Fruit fly (Drosophila melanogaster) whole organism, wandering third instar larva: ENCODE data around the gene CG33178.
A peak's percentile ranks its signal among the peaks of the same experiment; 100 is the strongest.

Experiments
- CG32264 ChIP-seq: fragments of 200-800 bp; sonication (Bioruptor generic); optimal IDR thresholded peaks from 2 replicates; lab custom pipeline; 2016; ENCODE audit warnings: missing biosample characterization, missing genetic modification characterization
- CG9705 ChIP-seq: fragments of 200-800 bp; sonication (Bioruptor generic); optimal IDR thresholded peaks from 2 replicates; lab custom pipeline; 2018; ENCODE audit warnings: missing biosample characterization, mild to moderate bottlenecking, missing genetic modification characterization
- CrebA ChIP-seq: fragments of 200-800 bp; sonication (Bioruptor generic); optimal IDR thresholded peaks from 2 replicates; lab custom pipeline; 2016; ENCODE audit warnings: missing biosample characterization, mild to moderate bottlenecking, missing genetic modification characterization, borderline replicate concordance
- Dfd ChIP-seq: fragments of >200 bp; optimal IDR thresholded peaks from 2 replicates; lab custom pipeline; 2017; ENCODE audit warnings: missing biosample characterization, missing genetic modification characterization
- Dif ChIP-seq: fragments of 200-275, 200-300 bp; sonication (Bioruptor generic); optimal IDR thresholded peaks from 2 replicates; lab custom pipeline; 2018; ENCODE audit warnings: missing biosample characterization, missing genetic modification characterization; ENCODE audit not compliant: partially characterized antibody
- HLH106 ChIP-seq: fragments of 200-800 bp; optimal IDR thresholded peaks from 3 replicates; lab custom pipeline; 2019; ENCODE audit warnings: missing biosample characterization, mild to moderate bottlenecking, missing genetic modification characterization, moderate library complexity
- Hnf4 ChIP-seq: fragments of 200-800 bp; sonication (Bioruptor generic); optimal IDR thresholded peaks from 2 replicates; lab custom pipeline; 2016; ENCODE audit warnings: missing biosample characterization, mild to moderate bottlenecking, missing genetic modification characterization
- Hr78 ChIP-seq: fragments of >200 bp; optimal IDR thresholded peaks from 2 replicates; lab custom pipeline; 2017; ENCODE audit warnings: missing biosample characterization, missing genetic modification characterization
- Hr83 ChIP-seq: fragments of 200-300 bp; sonication (Bioruptor generic); optimal IDR thresholded peaks from 2 replicates; lab custom pipeline; 2016; ENCODE audit warnings: missing biosample characterization, mild to moderate bottlenecking, missing genetic modification characterization, moderate library complexity; ENCODE audit not compliant: poor library complexity, severe bottlenecking
- Jra ChIP-seq: sonication (Bioruptor generic); optimal IDR thresholded peaks from 2 replicates; lab custom pipeline; 2016; ENCODE audit warnings: missing biosample characterization, missing genetic modification characterization
- N ChIP-seq: fragments of >200 bp; optimal IDR thresholded peaks from 2 replicates; lab custom pipeline; 2018; ENCODE audit warnings: missing biosample characterization, missing external identifiers, missing genetic modification characterization
- OdsH ChIP-seq: fragments of 200-800 bp; sonication (Bioruptor generic); optimal IDR thresholded peaks from 2 replicates; lab custom pipeline; 2016; ENCODE audit warnings: missing biosample characterization, mild to moderate bottlenecking, missing genetic modification characterization
- Rel ChIP-seq, 2 experiments: fragments of 200-800 bp; sonication (Bioruptor generic) in 1 of 2; optimal IDR thresholded peaks; 2 replicates in 1 of 2; 3 replicates in 1 of 2; lab custom pipeline; 2016 to 2019; ENCODE audit warnings: mild to moderate bottlenecking in 2 of 2, missing biosample characterization in 2 of 2, missing genetic modification characterization in 2 of 2, moderate library complexity in 1 of 2
- Sp1 ChIP-seq: fragments of 200-800 bp; sonication (Bioruptor generic); optimal IDR thresholded peaks from 3 replicates; lab custom pipeline; 2019; ENCODE audit warnings: missing biosample characterization, mild to moderate bottlenecking, missing genetic modification characterization, moderate library complexity
- br ChIP-seq: fragments of 200-800 bp; sonication (Bioruptor generic); optimal IDR thresholded peaks from 2 replicates; lab custom pipeline; 2016; ENCODE audit warnings: missing biosample characterization, missing genetic modification characterization
- brk ChIP-seq: fragments of 200-800 bp; sonication (Bioruptor generic); optimal IDR thresholded peaks from 2 replicates; lab custom pipeline; 2016; ENCODE audit warnings: missing biosample characterization, mild to moderate bottlenecking, missing genetic modification characterization
- dl ChIP-seq, 2 experiments: fragments of 175-275, 200-275 bp in 1 of 2; fragments of 200-275 bp in 1 of 2; sonication (Bioruptor generic); optimal IDR thresholded peaks; lab custom pipeline; 2018; ENCODE audit warnings: mild to moderate bottlenecking in 2 of 2, missing biosample characterization in 2 of 2, missing genetic modification characterization in 2 of 2, moderate library complexity in 2 of 2; ENCODE audit not compliant: partially characterized antibody in 2 of 2, insufficient read depth in 1 of 2
- dmrt93B ChIP-seq: fragments of 200-800 bp; sonication (Bioruptor generic); optimal IDR thresholded peaks from 2 replicates; lab custom pipeline; 2018; ENCODE audit warnings: missing biosample characterization, mild to moderate bottlenecking, missing genetic modification characterization
- ey ChIP-seq: fragments of 200-800 bp; sonication (Bioruptor generic); optimal IDR thresholded peaks from 2 replicates; lab custom pipeline; 2016; ENCODE audit warnings: missing biosample characterization, missing genetic modification characterization
- fru ChIP-seq: fragments of 200-800 bp; sonication (Bioruptor generic); optimal IDR thresholded peaks from 3 replicates; lab custom pipeline; 2016; ENCODE audit warnings: missing biosample characterization, mild to moderate bottlenecking, missing genetic modification characterization
- h ChIP-seq: fragments of 200-800 bp; sonication (Bioruptor generic); optimal IDR thresholded peaks from 3 replicates; lab custom pipeline; 2016; ENCODE audit warnings: missing biosample characterization, mild to moderate bottlenecking, missing genetic modification characterization
- lola ChIP-seq: fragments of >200 bp; optimal IDR thresholded peaks from 2 replicates; lab custom pipeline; 2017; ENCODE audit warnings: missing biosample characterization, missing genetic modification characterization
- pan ChIP-seq: fragments of >200 bp; optimal IDR thresholded peaks from 2 replicates; lab custom pipeline; 2017
- psq ChIP-seq: fragments of 200-800 bp; sonication (Bioruptor generic); optimal IDR thresholded peaks from 3 replicates; lab custom pipeline; 2017; ENCODE audit warnings: missing biosample characterization, mild to moderate bottlenecking, missing genetic modification characterization, moderate library complexity
- sage ChIP-seq: fragments of 200-800 bp; sonication (Bioruptor generic); optimal IDR thresholded peaks from 2 replicates; lab custom pipeline; 2016; ENCODE audit warnings: missing biosample characterization, mild to moderate bottlenecking, missing genetic modification characterization
- tai ChIP-seq: sonication (Bioruptor generic); optimal IDR thresholded peaks from 2 replicates; lab custom pipeline; 2016; ENCODE audit warnings: missing biosample characterization, missing genetic modification characterization
- usp ChIP-seq: fragments of >200 bp; optimal IDR thresholded peaks from 2 replicates; lab custom pipeline; 2017; ENCODE audit warnings: missing biosample characterization, missing genetic modification characterization
- woc ChIP-seq: sonication (Bioruptor generic); optimal IDR thresholded peaks from 2 replicates; lab custom pipeline; 2016; ENCODE audit warnings: missing biosample characterization, mild to moderate bottlenecking, missing genetic modification characterization

The CG33178 gene

dm6 chrX:15076606-15077005 is 6.0 kb upstream of the CG33178 start:
- TF ChIP-seq dmrt93B (GFP tag; lab: Kevin White, UChicago), result no peak
- no peak for TF ChIP-seq Hr78 (GFP tag; lab: Kevin White, UChicago)
- no peak for TF ChIP-seq usp
- TF ChIP-seq ey (GFP tag; lab: Kevin White, UChicago), result no peak
- TF ChIP-seq brk, result no peak
- no peak for TF ChIP-seq br (GFP tag; lab: Kevin White, UChicago)
- no peak for TF ChIP-seq Hnf4 (GFP tag; lab: Kevin White, UChicago)
- no peak for TF ChIP-seq h
- TF ChIP-seq Sp1, result no peak

dm6 chrX:15077576-15078136 is 5.0 kb upstream of the CG33178 start:
- TF ChIP-seq Hnf4 (GFP tag; lab: Kevin White, UChicago) (peak; percentile 28), ey (GFP tag; lab: Kevin White, UChicago) (no peak)
- TF ChIP-seq, all 38 proteins: peak for 1

- TF ChIP-seq Hr83 (GFP tag; lab: Kevin White, UChicago) (no peak), lola (GFP tag; lab: Kevin White, UChicago) (no peak), HLH106 (tag; lab: Kevin White, UChicago) (no peak), dl (GFP tag; optimal IDR thresholded peaks at IDR 0.05; lab: Kevin White, UChicago; ENCODE audit: insufficient read depth in 1 of 2, partially characterized antibody in 2 of 2) (no peak), CG32264 (GFP tag; lab: Kevin White, UChicago) (no peak), CrebA (GFP tag; lab: Kevin White, UChicago) (no peak), N (GFP tag; lab: Kevin White, UChicago) (no peak), woc (no peak), pan (no peak), br (GFP tag; lab: Kevin White, UChicago) (no peak), h (no peak), Dif (no peak), dmrt93B (GFP tag; lab: Kevin White, UChicago) (no peak), fru (GFP tag; lab: Kevin White, UChicago) (no peak), OdsH (no peak)
Observed at dm6 chrX:15078394-15078793, 4.2 kb upstream of the CG33178 start.

dm6 chrX:15079163-15079809 is 3.3 kb upstream of the CG33178 start:
- no peak for TF ChIP-seq sage
- TF ChIP-seq lola (GFP tag; lab: Kevin White, UChicago), result no peak
- TF ChIP-seq fru (GFP tag; lab: Kevin White, UChicago), result no peak
- TF ChIP-seq psq (GFP tag; lab: Kevin White, UChicago), result no peak
- TF ChIP-seq Dfd, result no peak
- no peak for TF ChIP-seq Hr83 (GFP tag; lab: Kevin White, UChicago)
- no peak for TF ChIP-seq Rel (GFP tag; optimal IDR thresholded peaks at IDR 0.05; lab: Kevin White, UChicago)
- peak; percentile 49 for TF ChIP-seq Rel (tag; optimal IDR thresholded peaks at IDR 0.05; lab: Kevin White, UChicago)
- no peak for TF ChIP-seq tai (GFP tag; lab: Kevin White, UChicago)
- no peak for TF ChIP-seq HLH106 (tag; lab: Kevin White, UChicago)
- peak; percentile 6 for TF ChIP-seq Sp1
- no peak for TF ChIP-seq CG9705 (GFP tag; lab: Kevin White, UChicago)
- no peak for TF ChIP-seq Jra (GFP tag; lab: Kevin White, UChicago)
- peak; percentile 48 for TF ChIP-seq Hnf4 (GFP tag; lab: Kevin White, UChicago)

dm6 chrX:15079945-15080344 is 2.7 kb upstream of the CG33178 start:
- TF ChIP-seq fru (GFP tag; lab: Kevin White, UChicago) (no peak), Hnf4 (GFP tag; lab: Kevin White, UChicago) (peak; percentile 45)
